Worm (Caenorhabditis elegans): ENCODE data around the gene F11C1.4.

ce11 chrX:12935694-12936093 lies 41.2 kb upstream of the F11C1.4 start:
- TF ChIP-seq elt-2 (tag; optimal IDR thresholded peaks at IDR 0.05) (no peak), gmeb-2 (tag; optimal IDR thresholded peaks at IDR 0.05) (no peak), fkh-6 (tag; optimal IDR thresholded peaks at IDR 0.05) (no peak), ama-1 (optimal IDR thresholded peaks at IDR 0.05) (no peak), hlh-30 (tag; optimal IDR thresholded peaks at IDR 0.05; ENCODE audit: insufficient read depth) (no peak), ceh-34 (tag; optimal IDR thresholded peaks at IDR 0.05) (no peak), pqm-1 (tag; optimal IDR thresholded peaks at IDR 0.05) (no peak), pha-4 (tag; optimal IDR thresholded peaks at IDR 0.05) (no peak), pax-1 (tag; optimal IDR thresholded peaks at IDR 0.05) (no peak), ceh-6 (GFP tag; optimal IDR thresholded peaks at IDR 0.05) (no peak)
